Worm (Caenorhabditis elegans) whole organism, L3 larva: ENCODE measurements around the gene algn-9.

ENCODE experiments used
- R02D3.7 ChIP-seq: fragments of 150-350 bp; optimal IDR thresholded peaks from 2 replicates; lab custom pipeline; 2014; ENCODE audit warnings: missing biosample characterization, missing genetic modification characterization
- ZK546.5 ChIP-seq: sonication (generic microtip); optimal IDR thresholded peaks from 2 replicates; lab custom pipeline; 2017; ENCODE audit warnings: missing biosample characterization, missing genetic modification characterization
- aly-2 ChIP-seq: fragments of 150-350 bp; optimal IDR thresholded peaks from 2 replicates; lab custom pipeline; 2014; ENCODE audit warnings: missing biosample characterization, missing genetic modification characterization
- ama-1 ChIP-seq: fragments of 150-350 bp; optimal IDR thresholded peaks from 2 replicates; lab custom pipeline; 2018
- ceh-16 ChIP-seq: sonication (generic microtip); optimal IDR thresholded peaks from 2 replicates; lab custom pipeline; 2017; ENCODE audit warnings: missing biosample characterization, missing genetic modification characterization
- ceh-28 ChIP-seq: fragments of 150-350 bp; optimal IDR thresholded peaks from 2 replicates; lab custom pipeline; 2014; ENCODE audit warnings: missing biosample characterization, missing genetic modification reagents, missing genetic modification characterization
- ceh-82 ChIP-seq: fragments of 150-350 bp; optimal IDR thresholded peaks from 2 replicates; lab custom pipeline; 2014; ENCODE audit warnings: missing biosample characterization, missing genetic modification characterization
- ceh-9 ChIP-seq: sonication (generic microtip); optimal IDR thresholded peaks from 2 replicates; lab custom pipeline; 2018; ENCODE audit warnings: missing biosample characterization, missing genetic modification characterization
- daf-12 ChIP-seq: fragments of 150-350 bp; optimal IDR thresholded peaks from 2 replicates; lab custom pipeline; 2014; ENCODE audit warnings: missing biosample characterization, missing genetic modification reagents, missing genetic modification characterization
- egl-27 ChIP-seq: sonication (generic microtip); optimal IDR thresholded peaks from 4 replicates; lab custom pipeline; 2017; ENCODE audit warnings: missing biosample characterization, missing genetic modification reagents, missing genetic modification characterization
- egl-5 ChIP-seq: fragments of 150-350 bp; optimal IDR thresholded peaks from 2 replicates; lab custom pipeline; 2017; ENCODE audit warnings: missing biosample characterization, missing genetic modification reagents, missing genetic modification characterization, inconsistent platforms
- elt-1 ChIP-seq: fragments of 150-350 bp; optimal IDR thresholded peaks from 2 replicates; lab custom pipeline; 2014; ENCODE audit warnings: missing biosample characterization, missing genetic modification characterization
- elt-2 ChIP-seq: sonication (generic microtip); optimal IDR thresholded peaks from 2 replicates; lab custom pipeline; 2016; ENCODE audit warnings: missing genetic modification reagents, mild to moderate bottlenecking, missing genetic modification characterization, missing compliant biosample characterization
- elt-3 ChIP-seq, 3 experiments: fragments of 150-350 bp in 1 of 3; sonication (generic microtip) in 2 of 3; optimal IDR thresholded peaks; 2 replicates in 2 of 3; 4 replicates in 1 of 3; lab custom pipeline; 2014 to 2017; ENCODE audit warnings: missing biosample characterization in 3 of 3, missing genetic modification characterization in 3 of 3
- eor-1 ChIP-seq, 2 experiments: fragments of 150-350 bp; optimal IDR thresholded peaks; 2 replicates each; lab custom pipeline; 2014 to 2018; ENCODE audit warnings: missing biosample characterization in 2 of 2, missing genetic modification characterization in 2 of 2
- fkh-10 ChIP-seq: sonication (generic microtip); optimal IDR thresholded peaks from 2 replicates; lab custom pipeline; 2017; ENCODE audit warnings: missing biosample characterization, missing genetic modification reagents, missing genetic modification characterization
- fkh-2 ChIP-seq: fragments of 150-350 bp; optimal IDR thresholded peaks from 2 replicates; lab custom pipeline; 2014; ENCODE audit warnings: missing biosample characterization, missing genetic modification reagents, missing genetic modification characterization
- fos-1 ChIP-seq: fragments of 150-350 bp; optimal IDR thresholded peaks from 2 replicates; lab custom pipeline; 2014; ENCODE audit warnings: missing biosample characterization, missing genetic modification characterization
- hmg-11 ChIP-seq: sonication (generic microtip); optimal IDR thresholded peaks from 2 replicates; lab custom pipeline; 2016; ENCODE audit warnings: missing genetic modification characterization, missing compliant biosample characterization
- jun-1 ChIP-seq: fragments of 150-350 bp; optimal IDR thresholded peaks from 2 replicates; lab custom pipeline; 2014; ENCODE audit warnings: missing biosample characterization, missing genetic modification reagents, missing genetic modification characterization
- lin-15B ChIP-seq: fragments of 150-350 bp; optimal IDR thresholded peaks from 2 replicates; lab custom pipeline; 2014; ENCODE audit warnings: missing biosample characterization, missing genetic modification characterization
- lin-39 ChIP-seq: fragments of 150-350 bp; optimal IDR thresholded peaks from 2 replicates; lab custom pipeline; 2018; ENCODE audit warnings: missing biosample characterization, missing genetic modification reagents, missing genetic modification characterization
- lsy-12 ChIP-seq: sonication (generic microtip); optimal IDR thresholded peaks from 2 replicates; lab custom pipeline; 2016; ENCODE audit warnings: mild to moderate bottlenecking, missing genetic modification characterization, missing compliant biosample characterization
- mdl-1 ChIP-seq: fragments of 150-350 bp; optimal IDR thresholded peaks from 2 replicates; lab custom pipeline; 2014; ENCODE audit warnings: missing biosample characterization, missing genetic modification characterization
- mml-1 ChIP-seq: fragments of 150-350 bp; sonication (generic microtip); optimal IDR thresholded peaks from 3 replicates; lab custom pipeline; 2014; ENCODE audit warnings: missing biosample characterization, missing genetic modification characterization
- nfya-1 ChIP-seq: sonication (generic microtip); optimal IDR thresholded peaks from 2 replicates; lab custom pipeline; 2017; ENCODE audit warnings: missing genetic modification characterization, mild to moderate bottlenecking, missing compliant biosample characterization, antibody characterized with exemption, moderate library complexity; ENCODE audit not compliant: insufficient read depth
- nhr-11 ChIP-seq: fragments of 150-350 bp; optimal IDR thresholded peaks from 2 replicates; lab custom pipeline; 2014; ENCODE audit warnings: missing biosample characterization, missing genetic modification characterization
- nhr-12 ChIP-seq: fragments of 150-350 bp; optimal IDR thresholded peaks from 2 replicates; lab custom pipeline; 2014; ENCODE audit warnings: missing biosample characterization, missing genetic modification characterization
- nhr-23 ChIP-seq: fragments of 150-350 bp; optimal IDR thresholded peaks from 2 replicates; lab custom pipeline; 2014; ENCODE audit warnings: missing biosample characterization, missing genetic modification reagents, missing genetic modification characterization
- nhr-237 ChIP-seq: fragments of 150-350 bp; optimal IDR thresholded peaks from 2 replicates; lab custom pipeline; 2014; ENCODE audit warnings: missing biosample characterization, missing genetic modification characterization
- nhr-25 ChIP-seq: sonication (generic microtip); optimal IDR thresholded peaks from 2 replicates; lab custom pipeline; 2017; ENCODE audit warnings: missing biosample characterization, missing genetic modification characterization
- nhr-28 ChIP-seq: fragments of 150-350 bp; optimal IDR thresholded peaks from 2 replicates; lab custom pipeline; 2014; ENCODE audit warnings: missing biosample characterization, missing genetic modification characterization
- nhr-43 ChIP-seq: sonication (generic microtip); optimal IDR thresholded peaks from 2 replicates; lab custom pipeline; 2016; ENCODE audit warnings: mild to moderate bottlenecking, missing genetic modification characterization, missing compliant biosample characterization; ENCODE audit not compliant: poor library complexity, severe bottlenecking
- nhr-67 ChIP-seq: fragments of 150-350 bp; optimal IDR thresholded peaks from 2 replicates; lab custom pipeline; 2014; ENCODE audit warnings: missing biosample characterization, missing genetic modification characterization
- nhr-76 ChIP-seq: fragments of 150-350 bp; sonication (generic microtip); optimal IDR thresholded peaks from 5 replicates; lab custom pipeline; 2014; ENCODE audit warnings: missing biosample characterization, missing genetic modification characterization
- nhr-77 ChIP-seq: fragments of 150-350 bp; optimal IDR thresholded peaks from 2 replicates; lab custom pipeline; 2014; ENCODE audit warnings: missing biosample characterization, missing genetic modification characterization
- pha-4 ChIP-seq: fragments of 150-350 bp; optimal IDR thresholded peaks from 2 replicates; lab custom pipeline; 2014; ENCODE audit warnings: missing biosample characterization, missing genetic modification reagents, missing genetic modification characterization
- pqm-1 ChIP-seq: fragments of 150-350 bp; optimal IDR thresholded peaks from 2 replicates; lab custom pipeline; 2017; ENCODE audit warnings: missing biosample characterization, missing genetic modification characterization, inconsistent platforms
- sea-2 ChIP-seq: fragments of 150-350 bp; sonication (generic microtip); optimal IDR thresholded peaks from 4 replicates; lab custom pipeline; 2014; ENCODE audit warnings: missing biosample characterization, missing genetic modification reagents, missing genetic modification characterization
- skn-1 ChIP-seq: fragments of 150-350 bp; optimal IDR thresholded peaks from 2 replicates; lab custom pipeline; 2014; ENCODE audit warnings: missing biosample characterization, missing genetic modification characterization
- snpc-4 ChIP-seq: fragments of 150-350 bp; optimal IDR thresholded peaks from 2 replicates; lab custom pipeline; 2014; ENCODE audit warnings: missing biosample characterization, missing genetic modification characterization
- tbx-2 ChIP-seq: sonication (generic microtip); optimal IDR thresholded peaks from 2 replicates; lab custom pipeline; 2016; ENCODE audit warnings: mild to moderate bottlenecking, missing genetic modification characterization, missing compliant biosample characterization
- unc-39 ChIP-seq: sonication (generic microtip); optimal IDR thresholded peaks from 4 replicates; lab custom pipeline; 2017; ENCODE audit warnings: missing biosample characterization, missing genetic modification characterization
- unc-62 ChIP-seq: fragments of 150-350 bp; sonication (generic microtip); optimal IDR thresholded peaks from 4 replicates; lab custom pipeline; 2014; ENCODE audit warnings: missing biosample characterization, missing genetic modification reagents, missing genetic modification characterization
- zag-1 ChIP-seq: fragments of 150-350 bp; optimal IDR thresholded peaks from 2 replicates; lab custom pipeline; 2014; ENCODE audit warnings: missing biosample characterization, missing genetic modification characterization
- ztf-11 ChIP-seq: fragments of 150-350 bp; optimal IDR thresholded peaks from 2 replicates; lab custom pipeline; 2014; ENCODE audit warnings: missing biosample characterization, missing genetic modification characterization
- ztf-4 ChIP-seq: fragments of 150-350 bp; optimal IDR thresholded peaks from 2 replicates; lab custom pipeline; 2014; ENCODE audit warnings: missing biosample characterization, missing genetic modification characterization

Gene algn-9

ce11 chrII:10559671-10560184 lies 24.4 kb upstream of the algn-9 start:
- TF ChIP-seq lsy-12 (tag; lab: Kevin White, UChicago) = no peak
- peak; percentile 21 for TF ChIP-seq pha-4 (tag; lab: Kevin White, UChicago)
- TF ChIP-seq nhr-43 (tag; lab: Kevin White, UChicago) = peak; percentile 40
- TF ChIP-seq nhr-23 (tag; lab: Kevin White, UChicago) = peak; percentile 14
- TF ChIP-seq ceh-9 = no peak
- TF ChIP-seq elt-1 (tag; lab: Kevin White, UChicago) = peak; percentile 0
- peak; percentile 71 for TF ChIP-seq elt-2
- TF ChIP-seq pqm-1 (tag; lab: Kevin White, UChicago) = peak; percentile 65
- peak; percentile 68 for TF ChIP-seq ama-1 (lab: Kevin White, UChicago)
- TF ChIP-seq nhr-77 = no peak

DNA sequence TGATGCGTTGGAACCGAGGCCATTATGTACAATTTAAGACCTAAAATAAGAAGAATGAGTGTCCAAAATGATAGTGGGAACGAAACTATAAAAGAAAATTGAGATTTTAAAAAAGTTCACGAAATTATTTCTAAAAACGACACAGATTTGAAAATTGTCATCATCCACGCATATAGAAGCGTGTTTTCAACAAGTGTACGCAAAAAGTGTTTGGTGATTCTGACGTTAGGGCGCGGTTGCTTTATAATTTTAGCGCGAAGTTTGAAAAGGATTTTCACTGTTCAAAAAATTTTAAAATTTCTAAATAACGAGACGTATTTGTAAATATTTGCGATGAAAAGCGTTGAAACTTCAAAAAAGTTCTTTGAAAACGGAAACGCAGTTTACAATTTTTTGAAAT lies 20.8 kb upstream of the algn-9 start, which contains the start of gene cdc-48.1:
Gene cdc-48.1 (minus strand): TSS at position 40 of the 400 bp plus-strand sequence.
- TF ChIP-seq pha-4 (tag; lab: Kevin White, UChicago) (peak; percentile 100), nhr-76 (tag; lab: Kevin White, UChicago) (peak; percentile 94), ceh-28 (tag; lab: Kevin White, UChicago) (peak; percentile 98), ztf-4 (tag; lab: Kevin White, UChicago) (peak; percentile 96), fos-1 (tag; lab: Kevin White, UChicago) (peak; percentile 100), elt-1 (tag; lab: Kevin White, UChicago) (peak; percentile 97), snpc-4 (tag; lab: Kevin White, UChicago) (peak; percentile 98), nhr-25 (tag; lab: Kevin White, UChicago) (peak; percentile 100), egl-27 (tag; lab: Kevin White, UChicago) (peak; percentile 99), ceh-16 (peak; percentile 79), lsy-12 (tag; lab: Kevin White, UChicago) (peak; percentile 100), nhr-67 (tag; lab: Kevin White, UChicago) (peak; percentile 73), mml-1 (tag; lab: Kevin White, UChicago) (no peak), pqm-1 (tag; lab: Kevin White, UChicago) (peak; percentile 100), ceh-9 (no peak), fkh-2 (tag; lab: Kevin White, UChicago) (peak; percentile 95), fkh-10 (GFP tag; lab: Kevin White, UChicago) (peak; percentile 100), mdl-1 (tag; lab: Kevin White, UChicago) (peak; percentile 94), ama-1 (lab: Kevin White, UChicago) (peak; percentile 93), ztf-11 (peak; percentile 54), unc-62 (GFP tag; lab: Kevin White, UChicago) (peak; percentile 100), nhr-12 (no peak), ZK546.5 (tag; lab: Kevin White, UChicago) (peak; percentile 80), nhr-11 (tag; lab: Kevin White, UChicago) (peak; percentile 100), R02D3.7 (tag; lab: Kevin White, UChicago) (peak; percentile 98), lin-39 (tag; lab: Kevin White, UChicago) (peak; percentile 99), jun-1 (tag; lab: Kevin White, UChicago) (peak; percentile 99), daf-12 (tag; lab: Kevin White, UChicago) (peak; percentile 96), unc-39 (tag; lab: Kevin White, UChicago) (peak; percentile 69), nhr-43 (tag; lab: Kevin White, UChicago) (peak; percentile 99), egl-5 (tag; lab: Kevin White, UChicago) (peak; percentile 97), elt-3 (tag; optimal IDR thresholded peaks at IDR 0.05; lab: Kevin White, UChicago) (peak; percentile 96 to 100 (median 99)), lin-15B (tag; lab: Kevin White, UChicago) (peak; percentile 100), elt-2 (peak; percentile 97), zag-1 (tag; lab: Kevin White, UChicago) (peak; percentile 94), aly-2 (tag; lab: Kevin White, UChicago) (peak; percentile 99), nhr-23 (tag; lab: Kevin White, UChicago) (peak; percentile 100), nhr-77 (peak; percentile 97), nhr-28 (tag; lab: Kevin White, UChicago) (peak; percentile 95), nfya-1 (tag; lab: Kevin White, UChicago) (peak; percentile 99), ceh-82 (peak; percentile 99), skn-1 (tag; lab: Kevin White, UChicago) (peak; percentile 100), sea-2 (GFP tag; lab: Kevin White, UChicago) (peak; percentile 94), eor-1 (tag; optimal IDR thresholded peaks at IDR 0.05; lab: Kevin White, UChicago) (peak in 1 of 2 experiments; percentile 62), nhr-237 (peak; percentile 74), hmg-11 (tag; lab: Kevin White, UChicago) (peak; percentile 98), tbx-2 (peak; percentile 97)
